Worm (Caenorhabditis elegans): ENCODE measurements around the gene fipr-6.

Gene fipr-6

DNA sequence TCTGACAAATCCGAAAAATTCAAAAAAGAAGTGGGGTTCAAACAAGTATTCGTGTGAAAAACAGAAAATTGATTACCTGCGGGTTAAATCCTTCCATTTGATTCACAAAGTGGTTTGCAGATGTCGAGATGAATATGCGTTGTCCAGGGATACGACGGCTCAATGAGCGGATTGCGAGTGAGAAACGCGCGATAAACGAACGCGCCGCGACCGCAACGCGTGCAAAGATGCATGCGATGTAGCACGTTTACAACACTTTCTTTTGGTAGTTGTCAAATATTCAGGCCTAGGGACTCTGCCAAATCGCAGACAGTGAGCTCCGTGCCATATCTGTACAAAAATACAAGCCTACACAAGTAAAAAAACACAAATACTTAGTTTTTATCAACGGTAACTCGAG lies 7.6 kb downstream of the fipr-6 start, which contains the start of gene fubl-1:
fubl-1 (minus strand) TSS at position 202 of the 400 bp plus-strand sequence.
- TF ChIP-seq ztf-29 (GFP tag; IDR thresholded peaks at IDR 0.05): no peak
- 0 out of 2 replicates have a peak, but pooled peaks have one; percentile 46 for TF ChIP-seq tab-1 (GFP tag; IDR thresholded peaks at IDR 0.05)

DNA sequence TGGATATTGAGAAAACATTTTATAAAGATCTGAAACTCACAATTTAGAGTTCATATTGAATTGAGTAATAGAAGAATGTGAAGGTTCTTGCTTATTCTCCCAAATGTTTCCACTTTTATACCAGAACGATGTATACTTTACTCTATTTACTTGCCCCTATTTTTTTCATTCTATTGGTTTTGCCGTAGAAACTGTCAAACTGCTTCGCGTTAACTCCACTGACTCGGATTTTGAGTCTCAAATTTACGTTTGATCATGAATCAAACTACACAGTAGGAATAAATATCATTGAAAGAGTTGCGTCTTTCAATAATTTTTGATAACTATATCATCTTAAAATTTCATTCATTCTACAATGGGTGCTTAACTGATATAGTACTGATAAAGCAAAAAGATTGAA lies 8.8 kb downstream of the fipr-6 start, which contains the start of gene fipr-8:
fipr-8 (minus strand) TSS at position 101 of the 400 bp plus-strand sequence.
- TF ChIP-seq flt-1 (GFP tag; IDR thresholded peaks at IDR 0.05) (no peak), ref-1 (GFP tag; conservative IDR thresholded peaks at IDR 0.05) (no peak), ztf-29 (GFP tag; IDR thresholded peaks at IDR 0.05) (no peak), cog-1 (tag; optimal IDR thresholded peaks at IDR 0.05) (no peak), med-1 (GFP tag; optimal IDR thresholded peaks at IDR 0.05; ENCODE audit: insufficient read depth) (no peak), tab-1 (GFP tag; IDR thresholded peaks at IDR 0.05) (no peak), ztf-23 (GFP tag; IDR thresholded peaks at IDR 0.05) (no peak), T22C8.4 (GFP tag; IDR thresholded peaks at IDR 0.05) (no peak)

ce11 chrV:10241121-10241803 lies 10.2 kb downstream of the fipr-6 start, which contains the start of the genes C12D8.21 and col-148:
Gene C12D8.21, minus strand, starts transcription at chrV:10241188.
Gene col-148, plus strand, starts transcription at chrV:10241753.
- TF ChIP-seq T22C8.4 (GFP tag; IDR thresholded peaks at IDR 0.05) (no peak), ref-1 (GFP tag; conservative IDR thresholded peaks at IDR 0.05) (no peak), klf-2 (GFP tag; conservative IDR thresholded peaks at IDR 0.05) (no peak), ztf-23 (GFP tag; IDR thresholded peaks at IDR 0.05) (no peak), med-1 (GFP tag; optimal IDR thresholded peaks at IDR 0.05; ENCODE audit: insufficient read depth) (no peak), flt-1 (GFP tag; IDR thresholded peaks at IDR 0.05) (no peak), tab-1 (GFP tag; IDR thresholded peaks at IDR 0.05) (no peak), cog-1 (tag; optimal IDR thresholded peaks at IDR 0.05) (no peak), ztf-29 (GFP tag; IDR thresholded peaks at IDR 0.05) (no peak)

ce11 chrV:10243105-10243504 lies 12.1 kb downstream of the fipr-6 start, which contains the start of gene C12D8.9:
Gene C12D8.9, minus strand, starts transcription at chrV:10243205.
- TF ChIP-seq ztf-23 (GFP tag; IDR thresholded peaks at IDR 0.05): no peak
- no peak for TF ChIP-seq T22C8.4 (GFP tag; IDR thresholded peaks at IDR 0.05)
- no peak for TF ChIP-seq ref-1 (GFP tag; conservative IDR thresholded peaks at IDR 0.05)
- no peak for TF ChIP-seq tab-1 (GFP tag; IDR thresholded peaks at IDR 0.05)
- TF ChIP-seq flt-1 (GFP tag; IDR thresholded peaks at IDR 0.05): no peak
- TF ChIP-seq cog-1 (tag; optimal IDR thresholded peaks at IDR 0.05): no peak
- no peak for TF ChIP-seq ztf-29 (GFP tag; IDR thresholded peaks at IDR 0.05)
- no peak for TF ChIP-seq klf-2 (GFP tag; conservative IDR thresholded peaks at IDR 0.05)
- no peak for TF ChIP-seq med-1 (GFP tag; optimal IDR thresholded peaks at IDR 0.05; ENCODE audit: insufficient read depth)

DNA sequence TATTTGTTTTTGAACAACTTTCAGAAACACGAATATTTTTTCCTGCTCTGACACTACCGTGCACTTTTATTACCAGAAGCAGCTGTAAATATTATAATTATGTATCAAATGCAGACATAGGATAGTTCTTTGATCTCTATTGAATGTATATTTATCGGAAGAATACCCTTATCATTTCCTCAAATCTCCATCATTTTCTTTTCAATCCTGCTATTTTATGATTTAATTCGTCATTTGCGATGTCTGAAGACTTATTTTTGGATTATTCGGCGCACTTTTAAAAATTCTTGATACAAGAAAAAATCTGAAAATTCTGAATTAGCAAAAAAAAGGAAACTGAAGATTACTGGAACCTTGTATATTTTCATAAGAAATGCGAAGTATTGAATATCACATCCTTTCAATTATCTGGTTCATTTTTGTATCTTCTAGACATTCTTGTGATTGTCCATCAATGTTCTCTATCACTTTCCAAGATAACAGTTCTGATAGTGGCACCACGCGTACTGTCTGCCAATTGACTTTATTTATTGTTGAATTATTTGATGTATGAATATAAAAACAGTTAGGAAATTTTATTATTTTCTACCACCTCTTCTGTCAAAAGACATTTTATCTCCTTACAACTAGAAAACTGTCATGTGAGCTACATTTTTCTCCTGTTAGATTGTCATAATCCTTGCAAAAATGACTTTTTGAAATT lies 13.1 kb downstream of the fipr-6 start:
- TF ChIP-seq tab-1 (GFP tag; IDR thresholded peaks at IDR 0.05) (no peak), med-1 (GFP tag; optimal IDR thresholded peaks at IDR 0.05; ENCODE audit: insufficient read depth) (no peak), ztf-29 (GFP tag; IDR thresholded peaks at IDR 0.05) (no peak), cog-1 (tag; optimal IDR thresholded peaks at IDR 0.05) (no peak), ref-1 (GFP tag; conservative IDR thresholded peaks at IDR 0.05) (no peak), flt-1 (GFP tag; IDR thresholded peaks at IDR 0.05) (no peak), klf-2 (GFP tag; conservative IDR thresholded peaks at IDR 0.05) (no peak), ztf-23 (GFP tag; IDR thresholded peaks at IDR 0.05) (no peak)

ce11 chrV:10245615-10246014 lies 14.6 kb downstream of the fipr-6 start:
- TF ChIP-seq tab-1 (GFP tag; IDR thresholded peaks at IDR 0.05) (no peak), T22C8.4 (GFP tag; IDR thresholded peaks at IDR 0.05) (no peak)

ce11 chrV:10246443-10246885 lies 15.4 kb downstream of the fipr-6 start:
- TF ChIP-seq cog-1 (tag; optimal IDR thresholded peaks at IDR 0.05) (no peak), ref-1 (GFP tag; conservative IDR thresholded peaks at IDR 0.05) (no peak), klf-2 (GFP tag; conservative IDR thresholded peaks at IDR 0.05) (no peak), T22C8.4 (GFP tag; IDR thresholded peaks at IDR 0.05) (no peak), tab-1 (GFP tag; IDR thresholded peaks at IDR 0.05) (no peak), ztf-29 (GFP tag; IDR thresholded peaks at IDR 0.05) (no peak), ztf-23 (GFP tag; IDR thresholded peaks at IDR 0.05) (no peak), med-1 (GFP tag; optimal IDR thresholded peaks at IDR 0.05; ENCODE audit: insufficient read depth) (no peak), flt-1 (GFP tag; IDR thresholded peaks at IDR 0.05) (no peak)

- TF ChIP-seq ztf-23 (GFP tag; IDR thresholded peaks at IDR 0.05) (no peak), cog-1 (tag; optimal IDR thresholded peaks at IDR 0.05) (no peak), klf-2 (GFP tag; conservative IDR thresholded peaks at IDR 0.05) (no peak), tab-1 (GFP tag; IDR thresholded peaks at IDR 0.05) (no peak), ref-1 (GFP tag; conservative IDR thresholded peaks at IDR 0.05) (no peak), med-1 (GFP tag; optimal IDR thresholded peaks at IDR 0.05; ENCODE audit: insufficient read depth) (no peak), flt-1 (GFP tag; IDR thresholded peaks at IDR 0.05) (no peak), ztf-29 (GFP tag; IDR thresholded peaks at IDR 0.05) (no peak), T22C8.4 (GFP tag; IDR thresholded peaks at IDR 0.05) (no peak)
Observed at ce11 chrV:10246967-10247366, 15.9 kb downstream of the fipr-6 start.

ce11 chrV:10247673-10248239 lies 16.7 kb downstream of the fipr-6 start:
- TF ChIP-seq flt-1 (GFP tag; IDR thresholded peaks at IDR 0.05) (no peak), klf-2 (GFP tag; conservative IDR thresholded peaks at IDR 0.05) (no peak), med-1 (GFP tag; optimal IDR thresholded peaks at IDR 0.05; ENCODE audit: insufficient read depth) (no peak), cog-1 (tag; optimal IDR thresholded peaks at IDR 0.05) (no peak), tab-1 (GFP tag; IDR thresholded peaks at IDR 0.05) (no peak), ztf-23 (GFP tag; IDR thresholded peaks at IDR 0.05) (no peak), ztf-29 (GFP tag; IDR thresholded peaks at IDR 0.05) (no peak), T22C8.4 (GFP tag; IDR thresholded peaks at IDR 0.05) (no peak), ref-1 (GFP tag; conservative IDR thresholded peaks at IDR 0.05) (no peak)
